Worm (Caenorhabditis elegans) whole organism, L1 larva: ENCODE data around the gene K09B11.4.

Source experiments
- C16A3.4 ChIP-seq: fragments of 150-350 bp; optimal IDR thresholded peaks from 2 replicates; lab custom pipeline; 2014; ENCODE audit warnings: missing biosample characterization, missing genetic modification characterization
- blmp-1 ChIP-seq: fragments of 150-350 bp; optimal IDR thresholded peaks from 2 replicates; lab custom pipeline; 2014; ENCODE audit warnings: missing biosample characterization, missing genetic modification characterization
- fkh-10 ChIP-seq: sonication (generic microtip); optimal IDR thresholded peaks from 2 replicates; lab custom pipeline; 2017; ENCODE audit warnings: missing biosample characterization, missing genetic modification reagents, missing genetic modification characterization
- lsy-2 ChIP-seq, 2 experiments: fragments of 150-350 bp; optimal IDR thresholded peaks; 2 replicates each; lab custom pipeline; 2014; ENCODE audit warnings: missing biosample characterization in 2 of 2, missing genetic modification characterization in 2 of 2
- mep-1 ChIP-seq: fragments of 150-350 bp; optimal IDR thresholded peaks from 2 replicates; lab custom pipeline; 2014; ENCODE audit warnings: missing biosample characterization, missing genetic modification characterization
- sox-4 ChIP-seq: sonication (generic microtip); optimal IDR thresholded peaks from 2 replicates; lab custom pipeline; 2016; ENCODE audit warnings: missing genetic modification characterization, missing compliant biosample characterization
- zag-1 ChIP-seq: fragments of 150-350 bp; optimal IDR thresholded peaks from 2 replicates; lab custom pipeline; 2014; ENCODE audit warnings: missing biosample characterization, missing genetic modification characterization

ce11 chrIV:13429240-13429639 lies at the start of gene K09B11.4:
- no peak for TF ChIP-seq lsy-2 (tag; optimal IDR thresholded peaks at IDR 0.05; lab: Kevin White, UChicago)
- no peak for TF ChIP-seq sox-4
- TF ChIP-seq fkh-10 (GFP tag; lab: Kevin White, UChicago), result no peak
- TF ChIP-seq mep-1 (tag; lab: Kevin White, UChicago), result no peak
- no peak for TF ChIP-seq blmp-1 (tag; lab: Kevin White, UChicago)
- no peak for TF ChIP-seq zag-1 (tag; lab: Kevin White, UChicago)
- no peak for TF ChIP-seq C16A3.4
